Worm (Caenorhabditis elegans) whole organism, L4 larva: ENCODE measurements around the gene sdz-38.

Experiments
- D1046.2 ChIP-seq: fragments of 200-800 bp; sonication (Bioruptor generic); IDR thresholded peaks from 2 replicates; pipeline ENCODE4 v1.3.6; 2022; ENCODE audit warnings: missing genetic modification characterization, missing compliant biosample characterization
- F10B5.3 ChIP-seq: sonication (generic microtip); optimal IDR thresholded peaks from 2 replicates; lab custom pipeline; 2016; ENCODE audit warnings: mild to moderate bottlenecking, missing genetic modification characterization, missing compliant biosample characterization
- R02D3.7 ChIP-seq: fragments of 150-350 bp; sonication (generic microtip); optimal IDR thresholded peaks from 3 replicates; lab custom pipeline; 2014; ENCODE audit warnings: missing biosample characterization, missing genetic modification characterization
- T20F7.1 ChIP-seq: fragments of 200-800 bp; sonication (Bioruptor generic); optimal IDR thresholded peaks from 2 replicates; lab custom pipeline; 2018; ENCODE audit warnings: mild to moderate bottlenecking, missing genetic modification characterization, missing compliant biosample characterization
- Y75B8A.6 ChIP-seq: fragments of 200-800 bp; sonication (Bioruptor generic); IDR thresholded peaks from 2 replicates; pipeline ENCODE4 v1.3.6; 2022; ENCODE audit warnings: missing genetic modification reagents, missing genetic modification characterization, missing compliant biosample characterization
- aha-1 ChIP-seq: fragments of 150-350 bp; peaks from one replicate; lab custom pipeline; 2014; ENCODE audit warnings: missing biosample characterization, missing genetic modification characterization
- aly-2 ChIP-seq: sonication (generic microtip); optimal IDR thresholded peaks from 2 replicates; lab custom pipeline; 2018; ENCODE audit warnings: missing biosample characterization, missing genetic modification characterization
- ceh-62 ChIP-seq: sonication (generic microtip); optimal IDR thresholded peaks from 2 replicates; lab custom pipeline; 2017; ENCODE audit warnings: missing biosample characterization, missing genetic modification characterization
- ces-1 ChIP-seq: fragments of 150-350 bp; sonication (generic microtip); optimal IDR thresholded peaks from 4 replicates; lab custom pipeline; 2014; ENCODE audit warnings: missing biosample characterization, missing genetic modification reagents, missing genetic modification characterization
- daf-19 ChIP-seq: fragments of 200-800 bp; sonication (Bioruptor generic); conservative IDR thresholded peaks from 2 replicates; pipeline ENCODE4 v1.3.6; 2022; ENCODE audit warnings: missing genetic modification characterization, missing compliant biosample characterization
- dmd-6 ChIP-seq: fragments of 200-800 bp; sonication (Bioruptor generic); IDR thresholded peaks from 2 replicates; pipeline ENCODE4 v1.3.6; 2022; ENCODE audit warnings: missing genetic modification reagents, missing genetic modification characterization, missing compliant biosample characterization
- dmd-8 ChIP-seq: fragments of 200-800 bp; sonication (Bioruptor generic); IDR thresholded peaks from 2 replicates; pipeline ENCODE4 v1.3.6; 2022; ENCODE audit warnings: missing genetic modification characterization, missing compliant biosample characterization
- dpl-1 ChIP-seq: fragments of 150-350 bp; optimal IDR thresholded peaks from 2 replicates; lab custom pipeline; 2014; ENCODE audit warnings: missing biosample characterization, missing genetic modification reagents, missing genetic modification characterization
- dve-1 ChIP-seq: sonication (generic microtip); optimal IDR thresholded peaks from 2 replicates; lab custom pipeline; 2017; ENCODE audit warnings: antibody characterized with exemption, mild to moderate bottlenecking, missing genetic modification characterization, missing compliant biosample characterization; ENCODE audit not compliant: insufficient read depth
- egl-43 ChIP-seq: fragments of 200-800 bp; sonication (Bioruptor generic); IDR thresholded peaks from 2 replicates; pipeline ENCODE4 v1.3.6; 2022; ENCODE audit warnings: missing genetic modification reagents, missing genetic modification characterization, missing compliant biosample characterization
- gei-8 ChIP-seq: fragments of 200-800 bp; sonication (Bioruptor generic); optimal IDR thresholded peaks from 2 replicates; lab custom pipeline; 2018; ENCODE audit warnings: mild to moderate bottlenecking, missing genetic modification characterization, missing compliant biosample characterization
- hlh-30 ChIP-seq: sonication (generic microtip); optimal IDR thresholded peaks from 2 replicates; lab custom pipeline; 2017; ENCODE audit warnings: antibody characterized with exemption, mild to moderate bottlenecking, missing genetic modification characterization, missing compliant biosample characterization; ENCODE audit not compliant: insufficient read depth
- lim-7 ChIP-seq: fragments of 200-800 bp; sonication (Bioruptor generic); IDR thresholded peaks from 2 replicates; pipeline ENCODE4 v1.3.6; 2022; ENCODE audit warnings: missing genetic modification characterization, missing compliant biosample characterization
- lin-1 ChIP-seq: fragments of 200-800 bp; sonication (Bioruptor generic); IDR thresholded peaks from 2 replicates; pipeline ENCODE4 v1.3.6; 2022; ENCODE audit warnings: missing genetic modification reagents, missing genetic modification characterization, missing compliant biosample characterization
- lin-13 ChIP-seq: fragments of 150-350 bp; optimal IDR thresholded peaks from 2 replicates; lab custom pipeline; 2014; ENCODE audit warnings: missing biosample characterization, missing genetic modification reagents, missing genetic modification characterization
- lin-29 ChIP-seq: fragments of 200-800 bp; sonication (Bioruptor generic); IDR thresholded peaks from 2 replicates; pipeline ENCODE4 v1.3.6; 2022; ENCODE audit warnings: missing genetic modification reagents, missing genetic modification characterization, missing compliant biosample characterization
- mdl-1 ChIP-seq, 2 experiments: fragments of 150-350 bp in 1 of 2; sonication (generic microtip) in 1 of 2; optimal IDR thresholded peaks; 2 replicates each; lab custom pipeline; 2014 to 2017; ENCODE audit warnings: missing biosample characterization in 2 of 2, missing genetic modification characterization in 2 of 2
- mxl-2 ChIP-seq: fragments of 200-800 bp; sonication (Bioruptor generic); conservative IDR thresholded peaks from 2 replicates; pipeline ENCODE4 v1.3.6; 2022; ENCODE audit warnings: missing genetic modification reagents, missing genetic modification characterization, missing compliant biosample characterization
- nhr-102 ChIP-seq: sonication (generic microtip); optimal IDR thresholded peaks from 2 replicates; lab custom pipeline; 2016; ENCODE audit warnings: mild to moderate bottlenecking, missing genetic modification characterization, moderate library complexity, missing compliant biosample characterization
- nhr-11 ChIP-seq: fragments of 150-350 bp; optimal IDR thresholded peaks from 2 replicates; lab custom pipeline; 2014; ENCODE audit warnings: missing biosample characterization, missing genetic modification characterization
- nhr-28 ChIP-seq: fragments of 150-350 bp; optimal IDR thresholded peaks from 2 replicates; lab custom pipeline; 2014; ENCODE audit warnings: missing biosample characterization, missing genetic modification characterization
- nhr-42 ChIP-seq: fragments of 200-800 bp; sonication (Bioruptor generic); IDR thresholded peaks from 2 replicates; pipeline ENCODE4 v1.3.6; 2022; ENCODE audit warnings: missing genetic modification characterization, missing compliant biosample characterization
- nhr-77 ChIP-seq: fragments of 150-350 bp; optimal IDR thresholded peaks from 2 replicates; lab custom pipeline; 2014; ENCODE audit warnings: missing biosample characterization, missing genetic modification characterization
- pqm-1 ChIP-seq: sonication (generic microtip); optimal IDR thresholded peaks from 2 replicates; lab custom pipeline; 2017; ENCODE audit warnings: missing biosample characterization, missing genetic modification characterization
- rbr-2 ChIP-seq: sonication (generic microtip); optimal IDR thresholded peaks from 2 replicates; lab custom pipeline; 2016; ENCODE audit warnings: missing genotype, missing genetic modification characterization, missing compliant biosample characterization
- saeg-2 ChIP-seq: fragments of 200-800 bp; sonication (Bioruptor generic); IDR thresholded peaks from 2 replicates; pipeline ENCODE4 v1.3.6; 2022; ENCODE audit warnings: missing genetic modification reagents, missing genetic modification characterization, missing compliant biosample characterization
- sdz-12 ChIP-seq: fragments of 200-800 bp; sonication (Bioruptor generic); optimal IDR thresholded peaks from 2 replicates; lab custom pipeline; 2018; ENCODE audit warnings: mild to moderate bottlenecking, missing genetic modification characterization, missing compliant biosample characterization
- unc-130 ChIP-seq: sonication (generic microtip); optimal IDR thresholded peaks from 2 replicates; lab custom pipeline; 2016; ENCODE audit warnings: missing genetic modification reagents, missing genetic modification characterization, missing compliant biosample characterization
- unc-39 ChIP-seq: sonication (generic microtip); optimal IDR thresholded peaks from 2 replicates; lab custom pipeline; 2017; ENCODE audit warnings: missing biosample characterization, missing genetic modification characterization
- unc-62 ChIP-seq, 3 experiments: fragments of 150-350 bp in 1 of 3; sonication (generic microtip); optimal IDR thresholded peaks in 2 of 3; peaks in 1 of 3; 1 replicate in 1 of 3; 2 replicates in 2 of 3; lab custom pipeline; 2014 to 2017; ENCODE audit warnings: missing biosample characterization in 3 of 3, missing genetic modification characterization in 3 of 3, missing genetic modification reagents in 3 of 3, missing genotype in 1 of 3

The sdz-38 gene

ce11 chrII:9965325-9965724 lies 16.3 kb downstream of the sdz-38 start:
- TF ChIP-seq lin-13 (no peak), F10B5.3 (tag; lab: Kevin White, UChicago) (no peak), nhr-28 (tag; lab: Kevin White, UChicago) (no peak), lim-7 (GFP tag; lab: Robert Waterston, UW) (no peak), Y75B8A.6 (GFP tag; lab: Robert Waterston, UW) (no peak), dmd-8 (GFP tag; lab: Robert Waterston, UW) (no peak), mdl-1 (tag; optimal IDR thresholded peaks at IDR 0.05; lab: Kevin White, UChicago) (no peak), lin-29 (no peak), ces-1 (no peak), ceh-62 (tag; lab: Kevin White, UChicago) (no peak), pqm-1 (tag; lab: Kevin White, UChicago) (no peak), nhr-77 (tag; lab: Kevin White, UChicago) (no peak), T20F7.1 (no peak)

- TF ChIP-seq sdz-12 (GFP tag; lab: Kevin White, UChicago) (no peak), dve-1 (no peak), mxl-2 (GFP tag; lab: Robert Waterston, UW) (no peak), nhr-102 (tag; lab: Kevin White, UChicago) (no peak), daf-19 (GFP tag; lab: Robert Waterston, UW) (no peak), dmd-6 (GFP tag; lab: Robert Waterston, UW) (peak; percentile 25; the same call in 1 of the 2 replicates), dpl-1 (GFP tag; lab: Kevin White, UChicago) (no peak), aly-2 (tag; lab: Kevin White, UChicago) (no peak), nhr-42 (GFP tag; lab: Robert Waterston, UW) (no peak), pqm-1 (tag; lab: Kevin White, UChicago) (peak; percentile 41), rbr-2 (tag; lab: Kevin White, UChicago) (no peak), unc-62 (GFP tag; optimal IDR thresholded peaks at IDR 0.05 in 1 of 2; lab: Kevin White, UChicago) (peak in 1 of 2 experiments; percentile 93), unc-62 (tag; optimal IDR thresholded peaks at IDR 0.05; lab: Kevin White, UChicago) (no peak), D1046.2 (no peak), lin-1 (GFP tag; lab: Robert Waterston, UW) (no peak), R02D3.7 (no peak)
Observed at ce11 chrII:9963808-9964207, 17.9 kb downstream of the sdz-38 start.

ce11 chrII:9960127-9960526 lies 21.5 kb downstream of the sdz-38 start:
- TF ChIP-seq unc-62 (GFP tag; optimal IDR thresholded peaks at IDR 0.05 in 1 of 2; lab: Kevin White, UChicago) (peak in 1 of 2 experiments; percentile 84), unc-62 (tag; optimal IDR thresholded peaks at IDR 0.05; lab: Kevin White, UChicago) (no peak), egl-43 (GFP tag; lab: Robert Waterston, UW) (peak; percentile 56; the same call in 1 of the 2 replicates), hlh-30 (tag; lab: Kevin White, UChicago) (peak; percentile 7), aha-1 (tag; lab: Kevin White, UChicago) (peak; percentile 78), dmd-6 (GFP tag; lab: Robert Waterston, UW) (no peak), unc-130 (GFP tag; lab: Kevin White, UChicago) (no peak)

- TF ChIP-seq gei-8 (GFP tag; lab: Kevin White, UChicago) (no peak), unc-39 (tag; lab: Kevin White, UChicago) (no peak), saeg-2 (GFP tag; lab: Robert Waterston, UW) (no peak), nhr-11 (tag; lab: Kevin White, UChicago) (peak; percentile 3), unc-62 (GFP tag; optimal IDR thresholded peaks at IDR 0.05 in 1 of 2; lab: Kevin White, UChicago) (peak in 1 of 2 experiments; percentile 53), unc-62 (tag; optimal IDR thresholded peaks at IDR 0.05; lab: Kevin White, UChicago) (no peak)
Observed at ce11 chrII:9956116-9956515, 25.5 kb downstream of the sdz-38 start.
